Fruit fly (Drosophila melanogaster): Measurements from ENCODE around the gene gish.
A peak's percentile ranks its signal among the peaks of the same experiment; 100 is the strongest.

DNA sequence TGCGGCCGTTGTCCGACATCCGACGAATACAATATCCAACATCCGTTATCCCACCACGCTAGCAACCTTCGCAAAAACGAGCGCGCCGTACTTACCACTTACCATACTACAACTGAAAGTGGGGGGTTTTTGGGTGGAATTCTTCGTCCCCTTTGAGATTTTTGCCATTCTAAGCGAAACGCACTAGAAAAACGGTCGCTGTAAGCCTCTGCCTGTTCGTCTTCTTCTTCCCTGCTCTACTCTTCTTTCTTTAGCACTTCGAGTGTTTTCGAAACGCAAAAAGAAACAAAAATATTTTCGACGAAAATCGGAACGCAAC lies 22.8 kb upstream of the gish start:
- no peak for TF ChIP-seq Sox15 (GFP tag; optimal IDR thresholded peaks at IDR 0.05)
- TF ChIP-seq CG1621 (tag; optimal IDR thresholded peaks at IDR 0.05): peak; percentile 17
- TF ChIP-seq CG10669 (GFP tag; optimal IDR thresholded peaks at IDR 0.05): peak; percentile 93
- TF ChIP-seq CG4318 (GFP tag; optimal IDR thresholded peaks at IDR 0.05): no peak
- no peak for TF ChIP-seq CG9139 (GFP tag; optimal IDR thresholded peaks at IDR 0.05)
- no peak for TF ChIP-seq CG11762 (GFP tag; optimal IDR thresholded peaks at IDR 0.05; ENCODE audit: insufficient read depth)
- no peak for TF ChIP-seq Hr39 (GFP tag; optimal IDR thresholded peaks at IDR 0.05)
- TF ChIP-seq CG6163 (GFP tag; IDR thresholded peaks at IDR 0.05): no peak
- TF ChIP-seq CG8319 (GFP tag; optimal IDR thresholded peaks at IDR 0.05): no peak
- no peak for TF ChIP-seq Sox102F (GFP tag; optimal IDR thresholded peaks at IDR 0.05)
